Fruit fly (Drosophila melanogaster) whole organism, embryonic: ENCODE data around the gene CG7601.

Experiments used
- B-H2 ChIP-seq: fragments of 200-800 bp; sonication (Bioruptor generic); optimal IDR thresholded peaks from 2 replicates; lab custom pipeline; 2018; ENCODE audit warnings: missing biosample characterization, mild to moderate bottlenecking, missing genetic modification characterization
- Bteb2 ChIP-seq: fragments of 200-800 bp; sonication (Bioruptor generic); optimal IDR thresholded peaks from 2 replicates; lab custom pipeline; 2016; ENCODE audit warnings: missing biosample characterization, missing genetic modification characterization
- CG11456 ChIP-seq: fragments of 200-800 bp; sonication (Bioruptor generic); IDR thresholded peaks from 3 replicates; pipeline ENCODE4 v1.3.6; 2022; ENCODE audit warnings: missing biosample characterization, missing genetic modification characterization
- CG12659 ChIP-seq: fragments of 200-800 bp; sonication (Bioruptor generic); optimal IDR thresholded peaks from 3 replicates; lab custom pipeline; 2017; ENCODE audit warnings: mild to moderate bottlenecking, missing biosample characterization, missing genetic modification reagents, missing genetic modification characterization
- CG14014 ChIP-seq: fragments of 200-800 bp; sonication (Bioruptor generic); IDR thresholded peaks from 2 replicates; pipeline ENCODE4 v1.3.6; 2022; ENCODE audit warnings: missing biosample characterization, missing genetic modification characterization
- CG14441 ChIP-seq: fragments of 200-800 bp; sonication (Bioruptor generic); IDR thresholded peaks from 2 replicates; pipeline ENCODE4 v1.3.6; 2022; ENCODE audit warnings: missing biosample characterization, missing genetic modification characterization
- CG15479 ChIP-seq: fragments of 200-800 bp; sonication (Bioruptor generic); optimal IDR thresholded peaks from 3 replicates; lab custom pipeline; 2019; ENCODE audit warnings: missing biosample characterization, mild to moderate bottlenecking, missing genetic modification characterization, moderate library complexity
- CG17359 ChIP-seq: fragments of 200-800 bp; sonication (Bioruptor generic); optimal IDR thresholded peaks from 3 replicates; lab custom pipeline; 2018; ENCODE audit warnings: missing biosample characterization, mild to moderate bottlenecking, missing genetic modification characterization, moderate library complexity
- CG17361 ChIP-seq: fragments of 200-800 bp; sonication (Bioruptor generic); IDR thresholded peaks from 3 replicates; pipeline ENCODE4 v1.3.6; 2022; ENCODE audit warnings: missing biosample characterization, missing genetic modification characterization
- CG18764 ChIP-seq: fragments of 200-800 bp; sonication (Bioruptor generic); optimal IDR thresholded peaks from 3 replicates; lab custom pipeline; 2016; ENCODE audit warnings: missing biosample characterization, missing genetic modification characterization
- CG2120 ChIP-seq: fragments of 200-800 bp; sonication (Bioruptor generic); optimal IDR thresholded peaks from 3 replicates; lab custom pipeline; 2016; ENCODE audit warnings: missing biosample characterization, missing genetic modification characterization
- CG2875 ChIP-seq: fragments of 200-800 bp; sonication (Bioruptor generic); optimal IDR thresholded peaks from 2 replicates; lab custom pipeline; 2017; ENCODE audit warnings: missing biosample characterization, mild to moderate bottlenecking, missing genetic modification characterization, missing genetic modification reagents
- CG31224 ChIP-seq: fragments of 200-800 bp; sonication (Bioruptor generic); IDR thresholded peaks from 2 replicates; pipeline ENCODE4 v1.3.6; 2022; ENCODE audit warnings: missing biosample characterization, missing genetic modification characterization
- CG34422 ChIP-seq: fragments of 200-800 bp; sonication (Bioruptor generic); IDR thresholded peaks from 3 replicates; pipeline ENCODE4 v1.3.6; 2022; ENCODE audit warnings: missing biosample characterization, missing genetic modification characterization
- CG3847 ChIP-seq: fragments of 200-800 bp; sonication (Bioruptor generic); IDR thresholded peaks from 2 replicates; pipeline ENCODE4 v1.3.6; 2022; ENCODE audit warnings: missing biosample characterization, missing genetic modification characterization
- CG42726 ChIP-seq: fragments of 200-800 bp; sonication (Bioruptor generic); IDR thresholded peaks from 2 replicates; pipeline ENCODE4 v1.3.6; 2022; ENCODE audit warnings: missing biosample characterization, missing genetic modification characterization; ENCODE audit not compliant: partially characterized antibody
- CG7372 ChIP-seq: fragments of 200-800 bp; sonication (Bioruptor generic); IDR thresholded peaks from 2 replicates; pipeline ENCODE4 v1.3.6; 2022; ENCODE audit warnings: missing biosample characterization, missing genetic modification characterization
- Dfd ChIP-seq, 2 experiments: fragments of >200 bp; optimal IDR thresholded peaks; 2 replicates each; lab custom pipeline; 2017; ENCODE audit warnings: missing biosample characterization in 2 of 2, missing genetic modification characterization in 2 of 2
- Dip2 ChIP-seq: fragments of 200-800 bp; sonication (Bioruptor generic); IDR thresholded peaks from 2 replicates; pipeline ENCODE4 v1.3.6; 2022; ENCODE audit warnings: missing biosample characterization, missing genetic modification characterization
- Doc2 ChIP-seq: fragments of 200-800 bp; sonication (Bioruptor generic); IDR thresholded peaks from 2 replicates; pipeline ENCODE4 v1.3.6; 2022; ENCODE audit warnings: missing biosample characterization, missing genetic modification characterization
- Dref ChIP-seq: fragments of 200-800 bp; sonication (Bioruptor generic); IDR thresholded peaks from 2 replicates; pipeline ENCODE4 v1.3.6; 2022; ENCODE audit warnings: missing biosample characterization, missing genetic modification characterization
- Eip74EF ChIP-seq, 2 experiments: fragments of 200-800 bp in 1 of 2; fragments of >200 bp in 1 of 2; sonication (Bioruptor generic) in 1 of 2; optimal IDR thresholded peaks; 2 replicates each; lab custom pipeline; 2017 to 2019; ENCODE audit warnings: missing biosample characterization in 2 of 2, missing genetic modification characterization in 2 of 2, mild to moderate bottlenecking in 1 of 2, moderate library complexity in 1 of 2
- Gug ChIP-seq: fragments of 200-800 bp; sonication (Bioruptor generic); IDR thresholded peaks from 4 replicates; pipeline ENCODE4 v1.3.6; 2022; ENCODE audit warnings: missing biosample characterization, missing genetic modification characterization
- H15 ChIP-seq: fragments of 200-800 bp; sonication (Bioruptor generic); IDR thresholded peaks from 3 replicates; pipeline ENCODE4 v1.3.6; 2022; ENCODE audit warnings: missing biosample characterization, missing genetic modification characterization
- HLH3B ChIP-seq: fragments of 200-800 bp; sonication (Bioruptor generic); IDR thresholded peaks from 2 replicates; pipeline ENCODE4 v1.3.6; 2022; ENCODE audit warnings: missing biosample characterization, missing genetic modification characterization
- HLH54F ChIP-seq: fragments of 200-800 bp; sonication (Bioruptor generic); optimal IDR thresholded peaks from 3 replicates; lab custom pipeline; 2016; ENCODE audit warnings: missing biosample characterization, missing genetic modification characterization
- Hand ChIP-seq: fragments of 200-800 bp; sonication (Bioruptor generic); optimal IDR thresholded peaks from 2 replicates; lab custom pipeline; 2017; ENCODE audit warnings: mild to moderate bottlenecking, missing biosample characterization, missing genetic modification reagents, missing genetic modification characterization
- HmgD ChIP-seq: fragments of 200-800 bp; sonication (Bioruptor generic); optimal IDR thresholded peaks from 3 replicates; lab custom pipeline; 2016; ENCODE audit warnings: missing biosample characterization, missing genetic modification characterization
- Med ChIP-seq: fragments of 200-800 bp; sonication (Bioruptor generic); peaks from one replicate; lab custom pipeline; 2016; ENCODE audit warnings: missing biosample characterization, missing genetic modification characterization, mild to moderate bottlenecking, inconsistent platforms, moderate library complexity
- Mes4 ChIP-seq: fragments of 200-800 bp; sonication (Bioruptor generic); optimal IDR thresholded peaks from 2 replicates; lab custom pipeline; 2016; ENCODE audit warnings: missing biosample characterization, missing genetic modification characterization
- Myb ChIP-seq: fragments of 200-800 bp; sonication (Bioruptor generic); optimal IDR thresholded peaks from 2 replicates; lab custom pipeline; 2016; ENCODE audit warnings: missing biosample characterization, missing genetic modification characterization
- Ptx1 ChIP-seq: fragments of 200-800 bp; sonication (Bioruptor generic); IDR thresholded peaks from 2 replicates; pipeline ENCODE4 v1.3.6; 2022; ENCODE audit warnings: missing biosample characterization, missing genetic modification characterization
- Side ChIP-seq: fragments of 200-800 bp; sonication (Bioruptor generic); optimal IDR thresholded peaks from 2 replicates; lab custom pipeline; 2016; ENCODE audit warnings: missing biosample characterization, missing genetic modification characterization
- Ssrp ChIP-seq: fragments of 200-800 bp; sonication (Bioruptor generic); optimal IDR thresholded peaks from 2 replicates; lab custom pipeline; 2018; ENCODE audit warnings: missing biosample characterization, mild to moderate bottlenecking, missing genetic modification characterization, moderate library complexity
- ase ChIP-seq: fragments of 200-800 bp; sonication (Bioruptor generic); IDR thresholded peaks from 3 replicates; pipeline ENCODE4 v1.3.6; 2022; ENCODE audit warnings: missing biosample characterization, missing genetic modification characterization
- bbx ChIP-seq: fragments of 200-800 bp; sonication (Bioruptor generic); IDR thresholded peaks from 2 replicates; pipeline ENCODE4 v1.3.6; 2022; ENCODE audit warnings: missing biosample characterization, missing genetic modification characterization; ENCODE audit not compliant: partially characterized antibody
- cas ChIP-seq: fragments of 200-800 bp; sonication (Bioruptor generic); IDR thresholded peaks from 2 replicates; pipeline ENCODE4 v1.3.6; 2022; ENCODE audit warnings: missing biosample characterization, missing genetic modification characterization
- dpn ChIP-seq, 2 experiments: fragments of 200-800 bp; sonication (Bioruptor generic); optimal IDR thresholded peaks; 3 replicates each; lab custom pipeline; 2016; ENCODE audit warnings: missing biosample characterization in 2 of 2, missing genetic modification characterization in 2 of 2
- ems ChIP-seq: fragments of 200-800 bp; sonication (Bioruptor generic); optimal IDR thresholded peaks from 3 replicates; lab custom pipeline; 2016; ENCODE audit warnings: missing biosample characterization, missing genetic modification characterization
- gce ChIP-seq: fragments of 200-800 bp; sonication (Bioruptor generic); IDR thresholded peaks from 3 replicates; pipeline ENCODE4 v1.3.6; 2022; ENCODE audit warnings: missing biosample characterization, missing genetic modification characterization
- gsb-n ChIP-seq: fragments of 200-800 bp; sonication (Bioruptor generic); optimal IDR thresholded peaks from 3 replicates; lab custom pipeline; 2018; ENCODE audit warnings: missing biosample characterization, mild to moderate bottlenecking, missing genetic modification characterization
- lola ChIP-seq, 3 experiments: fragments of >200 bp in 2 of 3; fragments of 200-800 bp in 1 of 3; sonication (Bioruptor generic) in 1 of 3; optimal IDR thresholded peaks; 2 replicates each; lab custom pipeline; 2017 to 2019; ENCODE audit warnings: missing biosample characterization in 3 of 3, missing genetic modification characterization in 3 of 3, mild to moderate bottlenecking in 1 of 3, moderate library complexity in 1 of 3
- mam ChIP-seq: fragments of 200-800 bp; sonication (Bioruptor generic); optimal IDR thresholded peaks from 3 replicates; lab custom pipeline; 2016; ENCODE audit warnings: missing biosample characterization, missing genetic modification characterization
- nerfin-2 ChIP-seq: fragments of 200-800 bp; sonication (Bioruptor generic); IDR thresholded peaks from 2 replicates; pipeline ENCODE4 v1.3.6; 2022; ENCODE audit warnings: missing biosample characterization, missing genetic modification characterization; ENCODE audit not compliant: partially characterized antibody
- pnt ChIP-seq: fragments of 200-800 bp; sonication (Bioruptor generic); optimal IDR thresholded peaks from 3 replicates; lab custom pipeline; 2016; ENCODE audit warnings: missing biosample characterization, missing genetic modification characterization
- prd ChIP-seq, 3 experiments: fragments of >200 bp in 2 of 3; fragments of 200-800 bp in 1 of 3; sonication (Bioruptor generic) in 1 of 3; optimal IDR thresholded peaks in 2 of 3; IDR thresholded peaks in 1 of 3; 2 replicates in 2 of 3; 3 replicates in 1 of 3; pipeline versions ENCODE4 v1.3.6 to Lab custom; 2017 to 2022; ENCODE audit warnings: missing biosample characterization in 1 of 3, missing genetic modification characterization in 1 of 3
- salm ChIP-seq: fragments of 200-800 bp; sonication (Bioruptor generic); optimal IDR thresholded peaks from 2 replicates; lab custom pipeline; 2018; ENCODE audit warnings: missing biosample characterization, mild to moderate bottlenecking, missing genetic modification characterization
- scrt ChIP-seq: fragments of 200-800 bp; sonication (Bioruptor generic); optimal IDR thresholded peaks from 2 replicates; lab custom pipeline; 2018; ENCODE audit warnings: missing biosample characterization, mild to moderate bottlenecking, missing genetic modification characterization, moderate library complexity
- shn ChIP-seq: fragments of 200-800 bp; sonication (Bioruptor generic); optimal IDR thresholded peaks from 3 replicates; lab custom pipeline; 2016; ENCODE audit warnings: missing biosample characterization, missing genetic modification characterization
- tin ChIP-seq: fragments of 200-800 bp; sonication (Bioruptor generic); optimal IDR thresholded peaks from 3 replicates; lab custom pipeline; 2016; ENCODE audit warnings: missing biosample characterization, missing genetic modification characterization
- yki ChIP-seq: fragments of >200 bp; optimal IDR thresholded peaks from 3 replicates; lab custom pipeline; 2018
- zfh1 ChIP-seq: fragments of 200-800 bp; sonication (Bioruptor generic); IDR thresholded peaks from 3 replicates; pipeline ENCODE4 v1.3.6; 2022; ENCODE audit warnings: missing biosample characterization, missing genetic modification characterization

CG7601 gene

dm6 chr3R:29763154-29763553 lies 26.6 kb upstream of the CG7601 start (continued):
- TF ChIP-seq Myb (no peak), HmgD (GFP tag; lab: Kevin White, UChicago) (no peak), CG15479 (GFP tag; lab: Kevin White, UChicago) (no peak), cas (GFP tag; lab: Robert Waterston, UW) (no peak), prd (optimal IDR thresholded peaks at IDR 0.05; lab: Kevin White, UChicago) (no peak), prd (GFP tag; IDR thresholded peaks at IDR 0.05; lab: Robert Waterston, UW) (peak; percentile 73), scrt (no peak), CG42726 (no peak), zfh1 (GFP tag; lab: Robert Waterston, UW) (no peak), CG14441 (GFP tag; lab: Robert Waterston, UW) (0 out of 2 replicates have a peak, but pooled peaks have one; percentile 21), mam (GFP tag; lab: Kevin White, UChicago) (peak; percentile 23), ase (no peak), H15 (no peak), Mes4 (no peak), Hand (GFP tag; lab: Kevin White, UChicago) (no peak), yki (lab: Kevin White, UChicago) (no peak), Ptx1 (GFP tag; lab: Robert Waterston, UW) (peak; percentile 52; the same call in 1 of the 2 replicates), Ssrp (tag; lab: Kevin White, UChicago) (peak; percentile 8), CG18764 (GFP tag; lab: Kevin White, UChicago) (no peak), tin (peak; percentile 46), lola (GFP tag; optimal IDR thresholded peaks at IDR 0.05; lab: Kevin White, UChicago) (no peak), HLH54F (GFP tag; lab: Kevin White, UChicago) (peak; percentile 21), gce (GFP tag; lab: Robert Waterston, UW) (no peak), CG7372 (GFP tag; lab: Robert Waterston, UW) (no peak), HLH3B (GFP tag; lab: Robert Waterston, UW) (no peak), CG2120 (GFP tag; lab: Kevin White, UChicago) (peak; percentile 2), Side (GFP tag; lab: Kevin White, UChicago) (peak; percentile 22), salm (no peak), CG12659 (GFP tag; lab: Kevin White, UChicago) (no peak), pnt (GFP tag; lab: Kevin White, UChicago) (no peak), CG2875 (GFP tag; lab: Kevin White, UChicago) (no peak), CG3847 (GFP tag; lab: Robert Waterston, UW) (no peak; the same call in 1 of the 2 replicates), shn (GFP tag; lab: Kevin White, UChicago) (no peak), nerfin-2 (GFP tag; lab: Robert Waterston, UW) (no peak), Med (GFP tag; lab: Kevin White, UChicago) (peak; percentile 78), ems (GFP tag; lab: Kevin White, UChicago) (no peak), Bteb2 (GFP tag; lab: Kevin White, UChicago) (peak; percentile 23), Dfd (GFP tag; optimal IDR thresholded peaks at IDR 0.05; lab: Kevin White, UChicago) (no peak), gsb-n (no peak), Gug (GFP tag; lab: Robert Waterston, UW) (0 out of 4 replicates have a peak, but pooled peaks have one; percentile 27), B-H2 (no peak), dpn (GFP tag; optimal IDR thresholded peaks at IDR 0.05; lab: Kevin White, UChicago) (peak; percentile 3 to 12), CG31224 (GFP tag; lab: Robert Waterston, UW) (no peak), CG17361 (no peak), CG11456 (GFP tag; lab: Robert Waterston, UW) (no peak), CG34422 (no peak), CG14014 (GFP tag; lab: Robert Waterston, UW) (peak; percentile 30; the same call in 1 of the 2 replicates), Doc2 (GFP tag; lab: Robert Waterston, UW) (no peak), CG17359 (tag; lab: Kevin White, UChicago) (peak; percentile 40), Eip74EF (GFP tag; optimal IDR thresholded peaks at IDR 0.05; lab: Kevin White, UChicago) (no peak), Dip2 (GFP tag; lab: Robert Waterston, UW) (no peak), bbx (GFP tag; lab: Robert Waterston, UW) (no peak), Dref (GFP tag; lab: Robert Waterston, UW) (no peak)
